Worm (Caenorhabditis elegans): ENCODE measurements around the gene clec-21.

Gene clec-21

ce11 chrII:1621180-1621579 is 37.1 kb upstream of the clec-21 start, which contains the start of gene fbxa-158:
Gene fbxa-158 (minus strand): TSS chrII:1621280.
- TF ChIP-seq bed-3 (GFP tag; optimal IDR thresholded peaks at IDR 0.05) (no peak), M03D4.4 (tag; optimal IDR thresholded peaks at IDR 0.05) (no peak), sem-2 (GFP tag; optimal IDR thresholded peaks at IDR 0.05) (no peak), cnd-1 (tag; optimal IDR thresholded peaks at IDR 0.05) (no peak), nhr-2 (tag; optimal IDR thresholded peaks at IDR 0.05) (no peak), flh-1 (GFP tag; optimal IDR thresholded peaks at IDR 0.05) (no peak), pha-4 (tag; optimal IDR thresholded peaks at IDR 0.05) (no peak), elt-3 (tag; optimal IDR thresholded peaks at IDR 0.05) (no peak), ceh-43 (GFP tag; optimal IDR thresholded peaks at IDR 0.05) (no peak), sptf-1 (tag; optimal IDR thresholded peaks at IDR 0.05) (no peak), hlh-1 (tag; optimal IDR thresholded peaks at IDR 0.05) (no peak)

ce11 chrII:1618948-1619347 is 34.9 kb upstream of the clec-21 start, which contains the start of gene fbxa-166:
Gene fbxa-166 (minus strand): TSS chrII:1619048.
- TF ChIP-seq ceh-39 (tag; optimal IDR thresholded peaks at IDR 0.05), result no peak
- TF ChIP-seq nhr-76 (tag; optimal IDR thresholded peaks at IDR 0.05), result no peak

- TF ChIP-seq ceh-43 (GFP tag; optimal IDR thresholded peaks at IDR 0.05) (no peak), unc-39 (tag; optimal IDR thresholded peaks at IDR 0.05) (no peak), snpc-4 (tag; optimal IDR thresholded peaks at IDR 0.05) (no peak), blmp-1 (tag; optimal IDR thresholded peaks at IDR 0.05) (no peak), elt-3 (tag; optimal IDR thresholded peaks at IDR 0.05) (no peak), nhr-2 (tag; optimal IDR thresholded peaks at IDR 0.05) (no peak)
Measured at ce11 chrII:1616382-1616781, 32.3 kb upstream of the clec-21 start, which contains the start of gene fbxa-165. Gene fbxa-165 (minus strand): TSS chrII:1616482.

ce11 chrII:1613972-1614371 is 29.9 kb upstream of the clec-21 start, which contains the start of gene fbxa-164:
Gene fbxa-164 (minus strand): TSS chrII:1614072.
- no peak for TF ChIP-seq tbx-8 (GFP tag; optimal IDR thresholded peaks at IDR 0.05)
- no peak for TF ChIP-seq snpc-4 (tag; optimal IDR thresholded peaks at IDR 0.05)
- no peak for TF ChIP-seq nhr-12 (tag; optimal IDR thresholded peaks at IDR 0.05)
- TF ChIP-seq unc-120 (tag; optimal IDR thresholded peaks at IDR 0.05; ENCODE audit: poor library complexity, severe bottlenecking), result no peak
- TF ChIP-seq drap-1 (GFP tag; optimal IDR thresholded peaks at IDR 0.05), result no peak

ce11 chrII:1610630-1611029 is 26.6 kb upstream of the clec-21 start, which contains the start of gene fbxa-163:
Gene fbxa-163 (minus strand): TSS chrII:1610730.
- no peak for TF ChIP-seq elt-1 (tag; optimal IDR thresholded peaks at IDR 0.05; ENCODE audit: borderline replicate concordance, insufficient read depth)
- no peak for TF ChIP-seq sptf-1 (tag; optimal IDR thresholded peaks at IDR 0.05)
- no peak for TF ChIP-seq hlh-1 (tag; optimal IDR thresholded peaks at IDR 0.05)
- no peak for TF ChIP-seq cnd-1 (tag; optimal IDR thresholded peaks at IDR 0.05)
- no peak for TF ChIP-seq ceh-39 (tag; optimal IDR thresholded peaks at IDR 0.05)
- TF ChIP-seq ztf-11 (tag; optimal IDR thresholded peaks at IDR 0.05), result no peak
- TF ChIP-seq pha-4 (tag; optimal IDR thresholded peaks at IDR 0.05), result no peak
- no peak for TF ChIP-seq sem-2 (GFP tag; optimal IDR thresholded peaks at IDR 0.05)
- no peak for TF ChIP-seq unc-62 (GFP tag; optimal IDR thresholded peaks at IDR 0.05)
- no peak for TF ChIP-seq lsy-2 (tag; optimal IDR thresholded peaks at IDR 0.05)
- TF ChIP-seq blmp-1 (tag; optimal IDR thresholded peaks at IDR 0.05), result no peak
- TF ChIP-seq ceh-83 (GFP tag; optimal IDR thresholded peaks at IDR 0.05), result no peak
- TF ChIP-seq elt-3 (tag; optimal IDR thresholded peaks at IDR 0.05), result no peak

- TF ChIP-seq ham-2 (GFP tag; optimal IDR thresholded peaks at IDR 0.05), result no peak
- TF ChIP-seq M03D4.4 (tag; optimal IDR thresholded peaks at IDR 0.05), result no peak
- no peak for TF ChIP-seq lsy-2 (tag; optimal IDR thresholded peaks at IDR 0.05)
- no peak for TF ChIP-seq ceh-43 (GFP tag; optimal IDR thresholded peaks at IDR 0.05)
Measured at ce11 chrII:1608915-1609314, 24.9 kb upstream of the clec-21 start.

- TF ChIP-seq hlh-1 (tag; optimal IDR thresholded peaks at IDR 0.05) (no peak), nhr-12 (tag; optimal IDR thresholded peaks at IDR 0.05) (no peak), nhr-28 (tag; optimal IDR thresholded peaks at IDR 0.05) (no peak), ceh-39 (tag; optimal IDR thresholded peaks at IDR 0.05) (no peak), nhr-2 (tag; optimal IDR thresholded peaks at IDR 0.05) (no peak), lsy-2 (tag; optimal IDR thresholded peaks at IDR 0.05) (no peak), mep-1 (tag; optimal IDR thresholded peaks at IDR 0.05) (no peak), M03D4.4 (tag; optimal IDR thresholded peaks at IDR 0.05) (no peak), tbx-8 (GFP tag; optimal IDR thresholded peaks at IDR 0.05) (no peak), ztf-11 (tag; optimal IDR thresholded peaks at IDR 0.05) (no peak), sptf-1 (tag; optimal IDR thresholded peaks at IDR 0.05) (no peak), nhr-76 (tag; optimal IDR thresholded peaks at IDR 0.05) (no peak), sem-2 (GFP tag; optimal IDR thresholded peaks at IDR 0.05) (no peak), mls-2 (tag; optimal IDR thresholded peaks at IDR 0.05) (no peak), unc-39 (tag; optimal IDR thresholded peaks at IDR 0.05) (no peak), lin-13 (tag; optimal IDR thresholded peaks at IDR 0.05) (no peak), cnd-1 (tag; optimal IDR thresholded peaks at IDR 0.05) (no peak), elt-1 (tag; optimal IDR thresholded peaks at IDR 0.05; ENCODE audit: borderline replicate concordance, insufficient read depth) (no peak), unc-62 (GFP tag; optimal IDR thresholded peaks at IDR 0.05) (no peak), unc-120 (tag; optimal IDR thresholded peaks at IDR 0.05; ENCODE audit: poor library complexity, severe bottlenecking) (no peak)
Measured at ce11 chrII:1607575-1607974, 23.5 kb upstream of the clec-21 start.
